Fruit fly (Drosophila melanogaster) whole organism, embryonic: ENCODE data around the gene Dyrk3.

Source experiments
- BEAF-32 ChIP-seq: fragments of 200-800 bp; sonication (Bioruptor generic); optimal IDR thresholded peaks from 3 replicates; lab custom pipeline; 2017; ENCODE audit warnings: missing biosample characterization, missing genetic modification characterization, mild to moderate bottlenecking, moderate library complexity, missing genetic modification reagents
- CG1024 ChIP-seq: fragments of 200-800 bp; sonication (Bioruptor generic); IDR thresholded peaks from 2 replicates; pipeline ENCODE4 v1.3.6; 2022; ENCODE audit warnings: missing biosample characterization, missing genetic modification characterization
- CG11723 ChIP-seq: fragments of 200-800 bp; sonication (Bioruptor generic); optimal IDR thresholded peaks from 2 replicates; lab custom pipeline; 2017; ENCODE audit warnings: missing biosample characterization, mild to moderate bottlenecking, missing genetic modification characterization
- CG13296 ChIP-seq: fragments of 200-800 bp; sonication (Bioruptor generic); optimal IDR thresholded peaks from 3 replicates; lab custom pipeline; 2018; ENCODE audit warnings: missing biosample characterization, mild to moderate bottlenecking, missing genetic modification characterization
- CG1603 ChIP-seq: fragments of 200-800 bp; sonication (Bioruptor generic); optimal IDR thresholded peaks from 2 replicates; lab custom pipeline; 2019; ENCODE audit warnings: missing biosample characterization, mild to moderate bottlenecking, missing genetic modification characterization, moderate library complexity
- CG16813 ChIP-seq: fragments of 200-800 bp; sonication (Bioruptor generic); IDR thresholded peaks from 3 replicates; pipeline ENCODE4 v1.3.6; 2022; ENCODE audit warnings: missing biosample characterization, missing genetic modification characterization; ENCODE audit not compliant: partially characterized antibody
- CG17186 ChIP-seq: fragments of 200-800 bp; sonication (Bioruptor generic); optimal IDR thresholded peaks from 3 replicates; lab custom pipeline; 2017; ENCODE audit warnings: missing biosample characterization, missing genetic modification reagents, missing genetic modification characterization
- CG17802 ChIP-seq: fragments of 200-800 bp; sonication (Bioruptor generic); optimal IDR thresholded peaks from 2 replicates; lab custom pipeline; 2018; ENCODE audit warnings: missing biosample characterization, mild to moderate bottlenecking, missing genetic modification characterization, moderate library complexity
- CG2120 ChIP-seq: fragments of 200-800 bp; sonication (Bioruptor generic); optimal IDR thresholded peaks from 3 replicates; lab custom pipeline; 2016; ENCODE audit warnings: missing biosample characterization, missing genetic modification characterization
- CG30020 ChIP-seq: fragments of 200-800 bp; optimal IDR thresholded peaks from 2 replicates; lab custom pipeline; 2019; ENCODE audit warnings: missing biosample characterization, mild to moderate bottlenecking, missing genetic modification characterization, moderate library complexity
- CG31441 ChIP-seq: fragments of 200-800 bp; sonication (Bioruptor generic); IDR thresholded peaks from 2 replicates; pipeline ENCODE4 v1.3.6; 2022; ENCODE audit warnings: missing biosample characterization, missing genetic modification characterization
- CG3163 ChIP-seq: fragments of 200-800 bp; sonication (Bioruptor generic); optimal IDR thresholded peaks from 3 replicates; lab custom pipeline; 2016; ENCODE audit warnings: missing biosample characterization, missing genetic modification characterization
- CG32767 ChIP-seq: fragments of 200-800 bp; sonication (Bioruptor generic); IDR thresholded peaks from 2 replicates; pipeline ENCODE4 v1.3.6; 2022; ENCODE audit warnings: missing biosample characterization, missing genetic modification characterization
- CG4617 ChIP-seq: fragments of 200-800 bp; sonication (Bioruptor generic); optimal IDR thresholded peaks from 3 replicates; lab custom pipeline; 2016; ENCODE audit warnings: missing biosample characterization, missing genetic modification characterization, borderline replicate concordance
- CG7357 ChIP-seq: fragments of 200-800 bp; sonication (Bioruptor generic); IDR thresholded peaks from 3 replicates; pipeline ENCODE4 v1.3.6; 2022; ENCODE audit warnings: missing biosample characterization, missing genetic modification characterization
- CG7556 ChIP-seq: fragments of 200-800 bp; sonication (Bioruptor generic); optimal IDR thresholded peaks from 2 replicates; lab custom pipeline; 2017; ENCODE audit warnings: missing biosample characterization, mild to moderate bottlenecking, missing genetic modification characterization
- CG8388 ChIP-seq: fragments of 200-800 bp; sonication (Bioruptor generic); optimal IDR thresholded peaks from 2 replicates; lab custom pipeline; 2019; ENCODE audit warnings: missing biosample characterization, mild to moderate bottlenecking, missing genetic modification characterization, moderate library complexity
- CG8924 ChIP-seq: fragments of 200-800 bp; optimal IDR thresholded peaks from 3 replicates; lab custom pipeline; 2019; ENCODE audit warnings: missing biosample characterization, mild to moderate bottlenecking, missing genetic modification characterization, moderate library complexity
- Deaf1 ChIP-seq: fragments of 200-800 bp; optimal IDR thresholded peaks from 3 replicates; lab custom pipeline; 2019; ENCODE audit warnings: missing biosample characterization, mild to moderate bottlenecking, missing genetic modification characterization, moderate library complexity
- Dll ChIP-seq: fragments of 200-800 bp; sonication (Bioruptor generic); IDR thresholded peaks from 4 replicates; pipeline ENCODE4 v1.3.6; 2022; ENCODE audit warnings: missing biosample characterization, missing genetic modification characterization; ENCODE audit not compliant: partially characterized antibody
- Doc3 ChIP-seq: fragments of 200-800 bp; sonication (Bioruptor generic); IDR thresholded peaks from 3 replicates; pipeline ENCODE4 v1.3.6; 2022; ENCODE audit warnings: missing biosample characterization, missing genetic modification characterization; ENCODE audit not compliant: partially characterized antibody
- Ets97D ChIP-seq: fragments of 200-800 bp; sonication (Bioruptor generic); optimal IDR thresholded peaks from 3 replicates; lab custom pipeline; 2016; ENCODE audit warnings: missing biosample characterization, missing genetic modification characterization
- MESR4 ChIP-seq: fragments of 200-800 bp; sonication (Bioruptor generic); optimal IDR thresholded peaks from 2 replicates; lab custom pipeline; 2018; ENCODE audit warnings: missing biosample characterization, mild to moderate bottlenecking, missing genetic modification characterization, moderate library complexity
- Max ChIP-seq: fragments of 200-800 bp; sonication (Bioruptor generic); optimal IDR thresholded peaks from 2 replicates; lab custom pipeline; 2016; ENCODE audit warnings: missing biosample characterization, mild to moderate bottlenecking, missing genetic modification characterization
- Nf-YA ChIP-seq: fragments of 200-800 bp; sonication (Bioruptor generic); IDR thresholded peaks from 2 replicates; pipeline ENCODE4 v1.3.6; 2022; ENCODE audit warnings: missing biosample characterization, missing genetic modification characterization
- Scr ChIP-seq: fragments of 200-800 bp; sonication (Bioruptor generic); IDR thresholded peaks from 2 replicates; pipeline ENCODE4 v1.3.6; 2022; ENCODE audit warnings: missing biosample characterization, missing genetic modification characterization; ENCODE audit not compliant: partially characterized antibody
- Sry-δ ChIP-seq: fragments of 200-800 bp; sonication (Bioruptor generic); optimal IDR thresholded peaks from 2 replicates; lab custom pipeline; 2016; ENCODE audit warnings: missing biosample characterization, missing genetic modification characterization
- bbx ChIP-seq: fragments of 200-800 bp; sonication (Bioruptor generic); IDR thresholded peaks from 2 replicates; pipeline ENCODE4 v1.3.6; 2022; ENCODE audit warnings: missing biosample characterization, missing genetic modification characterization; ENCODE audit not compliant: partially characterized antibody
- ci ChIP-seq: fragments of 200-800 bp; sonication (Bioruptor generic); IDR thresholded peaks from 3 replicates; pipeline ENCODE4 v1.3.6; 2022; ENCODE audit warnings: missing biosample characterization, missing genetic modification characterization
- fd102C ChIP-seq: fragments of 200-800 bp; sonication (Bioruptor generic); optimal IDR thresholded peaks from 2 replicates; lab custom pipeline; 2018; ENCODE audit warnings: missing biosample characterization, mild to moderate bottlenecking, missing genetic modification characterization, moderate library complexity
- gfzf ChIP-seq: fragments of 200-800 bp; sonication (Bioruptor generic); optimal IDR thresholded peaks from 2 replicates; lab custom pipeline; 2016; ENCODE audit warnings: missing biosample characterization, mild to moderate bottlenecking, missing genetic modification characterization, moderate library complexity
- her ChIP-seq: fragments of 200-800 bp; sonication (Bioruptor generic); optimal IDR thresholded peaks from 2 replicates; lab custom pipeline; 2016; ENCODE audit warnings: missing biosample characterization, missing genetic modification characterization
- lilli ChIP-seq: fragments of 200-800 bp; sonication (Bioruptor generic); optimal IDR thresholded peaks from 3 replicates; lab custom pipeline; 2016; ENCODE audit warnings: missing biosample characterization, missing genetic modification characterization
- lmd ChIP-seq: fragments of 200-800 bp; sonication (Bioruptor generic); IDR thresholded peaks from 2 replicates; pipeline ENCODE4 v1.3.6; 2022; ENCODE audit warnings: missing biosample characterization, missing genetic modification characterization
- onecut ChIP-seq: fragments of 200-800 bp; sonication (Bioruptor generic); IDR thresholded peaks from 2 replicates; pipeline ENCODE4 v1.3.6; 2022; ENCODE audit warnings: missing biosample characterization, missing genetic modification characterization
- pfk ChIP-seq: fragments of 200-800 bp; sonication (Bioruptor generic); optimal IDR thresholded peaks from 2 replicates; lab custom pipeline; 2018; ENCODE audit warnings: missing biosample characterization, mild to moderate bottlenecking, missing genetic modification characterization, moderate library complexity
- phol ChIP-seq: fragments of 200-800 bp; sonication (Bioruptor generic); optimal IDR thresholded peaks from 3 replicates; lab custom pipeline; 2018; ENCODE audit warnings: missing biosample characterization, mild to moderate bottlenecking, missing genetic modification characterization, moderate library complexity
- pzg ChIP-seq: fragments of 200-800 bp; sonication (Bioruptor generic); optimal IDR thresholded peaks from 3 replicates; lab custom pipeline; 2018; ENCODE audit warnings: missing biosample characterization, mild to moderate bottlenecking, missing genetic modification characterization, moderate library complexity
- repo ChIP-seq: fragments of 200-800 bp; sonication (Bioruptor generic); optimal IDR thresholded peaks from 2 replicates; lab custom pipeline; 2016; ENCODE audit warnings: missing biosample characterization, missing genetic modification characterization
- row ChIP-seq: fragments of 200-800 bp; sonication (Bioruptor generic); IDR thresholded peaks from 3 replicates; pipeline ENCODE4 v1.3.6; 2022; ENCODE audit warnings: missing biosample characterization, missing genetic modification characterization
- sens ChIP-seq: fragments of 200-800 bp; sonication (Bioruptor generic); peaks from one replicate; lab custom pipeline; 2016; ENCODE audit warnings: missing biosample characterization, missing genetic modification characterization
- slou ChIP-seq: fragments of 200-800 bp; sonication (Bioruptor generic); optimal IDR thresholded peaks from 3 replicates; lab custom pipeline; 2016; ENCODE audit warnings: missing biosample characterization, missing genetic modification characterization
- ssp ChIP-seq: fragments of 200-800 bp; sonication (Bioruptor generic); IDR thresholded peaks from 2 replicates; pipeline ENCODE4 v1.3.6; 2022; ENCODE audit warnings: missing biosample characterization, missing genetic modification characterization
- trem ChIP-seq: fragments of 200-800 bp; optimal IDR thresholded peaks from 3 replicates; lab custom pipeline; 2019; ENCODE audit warnings: missing biosample characterization, mild to moderate bottlenecking, missing genetic modification characterization, moderate library complexity
- ttk ChIP-seq: fragments of 200-800 bp; sonication (Bioruptor generic); IDR thresholded peaks from 2 replicates; pipeline ENCODE4 v2.1.2; 2022; ENCODE audit warnings: missing biosample characterization, missing genetic modification characterization
- unpg ChIP-seq: fragments of 200-800 bp; sonication (Bioruptor generic); optimal IDR thresholded peaks from 3 replicates; lab custom pipeline; 2018; ENCODE audit warnings: missing biosample characterization, mild to moderate bottlenecking, missing genetic modification characterization, moderate library complexity
- vnd ChIP-seq: fragments of 200-800 bp; sonication (Bioruptor generic); IDR thresholded peaks from 3 replicates; pipeline ENCODE4 v1.3.6; 2022; ENCODE audit warnings: missing biosample characterization, missing genetic modification characterization; ENCODE audit not compliant: partially characterized antibody

The Dyrk3 gene

DNA sequence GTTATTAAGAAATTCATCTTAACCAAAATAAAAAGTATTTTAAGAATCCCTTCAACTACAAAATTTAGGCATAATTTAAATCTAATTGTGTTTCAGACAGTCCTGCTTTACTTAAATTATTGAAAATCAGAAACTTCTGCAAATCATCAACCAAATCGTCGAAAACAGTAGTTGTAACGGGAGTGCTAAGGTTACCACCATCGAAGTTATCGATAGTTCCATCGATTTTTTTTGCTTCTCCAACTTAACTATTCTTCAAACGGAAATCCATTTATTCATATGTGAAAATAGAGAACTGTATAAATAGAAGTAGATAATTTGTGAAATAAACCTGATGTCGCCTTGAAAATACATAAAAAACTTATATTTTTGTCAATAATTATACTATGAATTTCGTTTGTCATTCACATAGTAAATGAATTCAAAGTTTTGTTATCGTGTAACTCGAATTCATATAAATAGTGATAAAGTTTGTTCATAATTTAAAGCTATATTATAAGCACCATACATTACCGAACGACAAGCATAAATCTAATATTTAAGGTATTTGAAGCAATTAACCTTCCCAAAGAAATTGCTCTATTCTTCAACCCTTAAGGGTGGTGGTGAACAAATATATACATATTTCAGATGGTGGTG, 1.3 kb upstream of the Dyrk3 start:
- TF ChIP-seq trem (tag; lab: Kevin White, UChicago) (peak; percentile 23), BEAF-32 (peak; percentile 67), CG1024 (peak; percentile 84), repo (no peak), Nf-YA (GFP tag; lab: Robert Waterston, UW) (no peak), ttk (GFP tag; lab: Robert Waterston, UW) (no peak), ssp (peak; percentile 80), unpg (GFP tag; lab: Kevin White, UChicago) (peak; percentile 7), bbx (peak; percentile 24; the same call in 1 of the 2 replicates), Scr (GFP tag; lab: Robert Waterston, UW) (peak; percentile 63), CG30020 (peak; percentile 96), CG3163 (GFP tag; lab: Kevin White, UChicago) (no peak), Dll (GFP tag; lab: Robert Waterston, UW) (peak; percentile 44; the same call in 2 of the 4 replicates), CG16813 (no peak; the same call in 2 of the 3 replicates), MESR4 (GFP tag; lab: Kevin White, UChicago) (peak; percentile 49), CG8388 (no peak), CG2120 (GFP tag; lab: Kevin White, UChicago) (peak; percentile 1), Doc3 (GFP tag; lab: Robert Waterston, UW) (0 out of 3 replicates have a peak, but pooled peaks have one; percentile 29), CG4617 (GFP tag; lab: Kevin White, UChicago) (peak; percentile 23), CG17186 (GFP tag; lab: Kevin White, UChicago) (no peak), her (GFP tag; lab: Kevin White, UChicago) (peak; percentile 20), ci (GFP tag; lab: Robert Waterston, UW) (no peak), CG31441 (GFP tag; lab: Robert Waterston, UW) (no peak), slou (GFP tag; lab: Kevin White, UChicago) (no peak), pzg (GFP tag; lab: Kevin White, UChicago) (peak; percentile 24), CG1603 (tag; lab: Kevin White, UChicago) (peak; percentile 88), pfk (peak; percentile 18), sens (GFP tag; lab: Kevin White, UChicago) (peak; percentile 67), fd102C (GFP tag; lab: Kevin White, UChicago) (no peak), CG11723 (GFP tag; lab: Kevin White, UChicago) (peak; percentile 14), vnd (GFP tag; lab: Robert Waterston, UW) (no peak), CG8924 (tag; lab: Kevin White, UChicago) (peak; percentile 25), CG7556 (GFP tag; lab: Kevin White, UChicago) (no peak), row (GFP tag; lab: Robert Waterston, UW) (peak; percentile 54; the same call in 2 of the 3 replicates), onecut (GFP tag; lab: Robert Waterston, UW) (peak; percentile 57), Ets97D (GFP tag; lab: Kevin White, UChicago) (peak; percentile 47), gfzf (GFP tag; lab: Kevin White, UChicago) (peak; percentile 20), Sry-δ (GFP tag; lab: Kevin White, UChicago) (peak; percentile 66), CG13296 (GFP tag; lab: Kevin White, UChicago) (no peak), Deaf1 (no peak), lilli (GFP tag; lab: Kevin White, UChicago) (no peak), CG7357 (GFP tag; lab: Robert Waterston, UW) (0 out of 3 replicates have a peak, but pooled peaks have one; percentile 40), phol (peak; percentile 11), CG32767 (GFP tag; lab: Robert Waterston, UW) (no peak), CG17802 (tag; lab: Kevin White, UChicago) (peak; percentile 94), lmd (GFP tag; lab: Robert Waterston, UW) (no peak), Max (GFP tag; lab: Kevin White, UChicago) (no peak)
